Worm (Caenorhabditis elegans) whole organism, dauer: ENCODE measurements around the gene srr-4.

ENCODE experiments used
- unc-62 ChIP-seq: sonication (generic microtip); optimal IDR thresholded peaks from 2 replicates; lab custom pipeline; 2017; ENCODE audit warnings: missing biosample characterization, missing genetic modification reagents, missing genetic modification characterization

srr-4 gene

DNA sequence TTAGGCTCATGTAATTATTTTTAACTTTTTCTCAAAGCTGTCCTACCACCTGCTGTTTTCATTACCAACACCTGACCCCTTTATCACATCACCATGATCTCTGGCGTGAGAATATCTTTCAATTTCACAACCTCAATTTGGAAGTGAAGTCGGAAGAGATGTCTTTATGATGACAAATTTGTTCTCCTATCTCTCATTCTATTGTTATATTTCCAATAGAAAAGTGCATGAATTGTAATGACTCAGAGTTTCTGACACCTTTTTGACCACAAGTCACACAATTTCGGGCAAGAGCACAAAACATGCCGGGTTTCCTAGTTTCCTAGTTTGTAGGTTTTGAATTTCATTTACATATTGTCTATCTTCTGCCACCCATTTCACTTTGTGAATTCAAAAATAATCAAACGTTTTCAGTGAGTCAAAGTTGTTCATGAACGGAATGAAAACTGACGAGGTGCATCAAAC is at the start of gene srr-4:
srr-4 (plus strand) TSS at position 415 of the 465 bp plus-strand sequence.
- TF ChIP-seq unc-62, result no peak

DNA sequence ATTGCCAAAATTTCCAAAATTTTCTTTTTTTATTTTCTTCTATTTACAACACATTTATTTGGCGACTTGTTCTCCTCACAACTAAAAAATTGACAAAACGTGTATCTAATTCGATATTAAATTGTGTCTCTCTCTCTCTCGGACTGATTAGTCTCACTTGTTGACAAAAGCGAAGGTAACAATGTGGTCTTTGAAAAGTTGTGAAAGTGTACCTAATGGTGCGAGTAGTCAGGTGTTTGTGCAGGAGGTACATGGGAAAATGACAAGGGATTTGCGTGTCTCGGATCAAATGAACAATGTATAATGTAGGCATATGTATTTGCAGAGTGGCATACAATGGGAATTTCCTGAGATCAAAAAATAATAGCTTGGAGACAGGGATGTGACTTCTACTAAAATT is 49.5 kb upstream of the srr-4 start:
- no peak for TF ChIP-seq unc-62

DNA sequence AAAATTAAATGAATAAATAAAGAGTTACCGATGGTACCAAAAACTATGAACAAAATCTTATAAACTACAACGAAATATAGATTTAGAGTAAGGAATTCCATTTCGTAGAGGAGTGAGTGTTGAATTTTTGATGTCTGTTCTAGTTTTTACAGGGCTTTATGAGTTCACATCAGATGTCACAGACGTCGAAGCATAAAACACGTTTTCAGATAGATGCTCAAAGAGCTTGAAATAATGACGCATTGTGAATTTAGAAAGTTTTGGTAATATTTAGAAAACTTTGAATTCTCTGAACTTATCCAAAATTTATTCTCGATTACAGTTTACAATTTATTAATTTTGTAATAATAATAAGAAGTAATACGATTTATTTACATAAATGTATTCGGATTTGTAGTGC is 46.1 kb upstream of the srr-4 start, which contains the start of gene srsx-9:
srsx-9 (minus strand) TSS at position 101 of the 400 bp plus-strand sequence.
- TF ChIP-seq unc-62, result no peak

DNA sequence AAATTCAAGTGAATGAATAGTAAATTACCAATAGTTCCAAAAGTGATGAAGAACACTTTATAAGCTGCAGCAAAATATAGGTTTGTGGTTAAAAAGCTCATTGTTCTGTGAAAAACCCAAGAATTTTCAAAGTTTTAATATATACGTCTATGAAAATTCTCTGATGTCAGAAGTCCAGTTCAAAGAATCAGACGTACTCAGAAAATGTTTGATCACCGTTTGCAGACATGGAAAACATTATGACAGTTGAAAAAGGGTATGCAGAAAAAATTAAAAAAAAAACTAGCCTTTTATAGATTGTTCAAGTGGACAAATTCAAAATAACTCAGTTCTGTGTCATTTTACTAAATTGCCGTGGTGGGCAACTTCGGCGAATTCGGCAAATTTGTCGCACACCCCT is 44.3 kb upstream of the srr-4 start, which contains the start of gene srsx-10:
srsx-10 (minus strand) TSS at position 101 of the 400 bp plus-strand sequence.
- TF ChIP-seq unc-62, result no peak

DNA sequence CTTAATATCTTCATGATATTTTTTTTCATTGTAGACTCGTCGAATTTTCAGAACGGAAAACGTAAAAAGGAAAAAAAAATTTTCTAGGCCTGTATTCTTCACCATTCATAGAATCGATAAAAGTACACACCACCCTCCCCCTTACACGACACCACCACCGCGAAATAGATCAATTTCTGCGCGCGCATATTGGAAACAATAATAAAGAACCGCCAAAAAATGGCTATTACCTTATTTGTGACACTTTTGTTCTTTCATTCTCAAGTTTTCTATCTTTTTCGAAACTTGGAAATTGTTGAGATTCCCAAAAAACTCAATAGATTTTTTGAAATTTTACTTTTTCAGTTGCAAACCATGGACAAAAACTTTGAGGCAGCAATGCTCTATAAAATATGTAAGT is 43.9 kb upstream of the srr-4 start, which contains the start of gene F26G5.1:
F26G5.1 (plus strand) TSS at position 339 of the 400 bp plus-strand sequence.
- no peak for TF ChIP-seq unc-62

DNA sequence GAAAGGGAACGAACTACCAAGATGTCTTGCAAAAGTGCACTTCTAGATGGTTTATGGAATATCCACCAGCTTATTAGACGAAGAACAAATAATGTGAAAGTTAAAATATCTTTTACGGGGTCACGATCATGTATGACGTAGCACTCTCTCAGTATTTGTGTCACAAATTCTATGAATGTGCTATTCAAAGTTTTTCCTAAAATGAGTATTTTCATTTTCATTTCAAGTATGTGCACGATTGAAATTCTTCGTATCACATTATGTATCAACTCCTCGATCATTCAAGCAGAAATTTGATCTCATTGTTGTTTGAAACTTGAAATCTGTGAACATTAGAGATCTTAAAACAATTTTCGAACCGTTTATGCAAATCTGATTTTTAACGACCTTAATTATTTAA is 41.5 kb upstream of the srr-4 start:
- TF ChIP-seq unc-62, result no peak

DNA sequence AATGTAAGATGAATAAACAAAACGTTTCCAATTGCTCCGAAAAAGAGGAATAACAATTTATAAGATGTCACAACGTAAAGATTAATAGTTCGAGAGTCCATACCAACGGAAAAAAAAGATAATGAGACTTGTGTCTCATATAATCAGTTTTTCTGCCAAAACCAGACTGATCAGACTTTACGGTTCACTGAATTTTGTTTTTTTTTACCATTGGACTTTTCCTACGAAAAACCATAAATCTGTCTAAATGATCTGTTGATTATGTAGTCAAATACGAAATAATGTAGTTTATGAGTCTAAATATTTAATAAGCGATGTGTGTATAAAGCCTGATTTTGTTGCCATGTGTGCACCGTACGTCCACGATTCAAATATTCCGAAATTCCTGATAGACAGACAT is 40.0 kb upstream of the srr-4 start, which contains the start of gene srsx-11:
srsx-11 (minus strand) TSS at position 101 of the 400 bp plus-strand sequence.
- no peak for TF ChIP-seq unc-62

DNA sequence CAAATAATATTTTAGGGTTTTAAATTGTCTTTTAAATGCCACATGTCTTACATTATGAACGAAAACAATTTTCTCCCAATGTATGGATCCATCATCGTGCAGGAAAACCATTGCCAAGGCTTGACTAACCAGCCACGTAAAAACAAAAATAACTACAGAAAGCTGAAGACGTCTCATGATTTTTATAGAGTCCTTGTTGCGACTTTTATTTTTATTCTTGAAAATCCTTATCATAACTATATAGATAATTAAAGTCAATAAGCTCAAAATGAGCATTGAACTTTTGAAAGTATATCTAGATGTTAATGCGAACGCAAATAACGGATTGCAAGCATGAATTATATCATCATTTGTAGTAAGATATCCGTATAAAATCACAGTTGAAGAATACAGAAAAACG is 38.9 kb upstream of the srr-4 start:
- no peak for TF ChIP-seq unc-62

DNA sequence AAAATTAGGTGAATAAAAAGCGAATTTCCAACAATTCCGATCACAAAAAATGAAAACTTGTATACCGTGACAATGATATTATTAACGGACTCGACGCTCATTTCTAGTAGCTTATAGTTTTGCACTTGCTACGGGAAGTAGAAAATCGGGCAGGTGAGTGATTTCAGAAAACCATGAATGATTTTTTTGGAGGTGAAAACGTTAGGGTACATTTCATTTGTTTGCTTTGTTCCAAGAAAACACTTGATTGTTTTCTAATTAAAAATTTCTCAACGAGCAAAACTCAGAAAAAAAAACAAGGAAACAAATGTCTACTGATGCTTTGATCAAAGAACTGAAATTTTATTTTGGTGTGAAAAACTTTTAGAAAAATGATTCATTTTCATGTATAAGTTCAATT is 38.2 kb upstream of the srr-4 start, which contains the start of gene srsx-12:
srsx-12 (minus strand) TSS at position 101 of the 400 bp plus-strand sequence.
- TF ChIP-seq unc-62, result no peak

DNA sequence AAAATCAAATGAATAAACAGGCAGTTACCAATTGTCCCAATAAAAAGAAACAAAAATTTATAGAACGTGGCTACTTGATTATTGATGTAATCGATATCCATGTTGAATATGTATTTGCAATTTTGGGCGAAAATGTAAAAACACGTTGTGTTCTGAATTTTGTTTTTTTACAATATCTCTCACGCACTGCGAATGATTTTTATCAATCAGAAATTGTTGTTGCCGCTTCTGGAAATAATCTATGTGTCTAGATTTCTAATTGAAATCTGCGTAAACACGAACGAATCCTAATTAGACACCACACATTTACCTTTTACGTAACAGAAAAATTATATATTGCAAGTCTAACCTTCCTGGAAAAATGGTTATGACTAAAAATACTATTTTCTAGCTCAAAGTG is 35.9 kb upstream of the srr-4 start, which contains the start of gene srsx-13:
srsx-13 (minus strand) TSS at position 101 of the 400 bp plus-strand sequence.
- TF ChIP-seq unc-62, result no peak

DNA sequence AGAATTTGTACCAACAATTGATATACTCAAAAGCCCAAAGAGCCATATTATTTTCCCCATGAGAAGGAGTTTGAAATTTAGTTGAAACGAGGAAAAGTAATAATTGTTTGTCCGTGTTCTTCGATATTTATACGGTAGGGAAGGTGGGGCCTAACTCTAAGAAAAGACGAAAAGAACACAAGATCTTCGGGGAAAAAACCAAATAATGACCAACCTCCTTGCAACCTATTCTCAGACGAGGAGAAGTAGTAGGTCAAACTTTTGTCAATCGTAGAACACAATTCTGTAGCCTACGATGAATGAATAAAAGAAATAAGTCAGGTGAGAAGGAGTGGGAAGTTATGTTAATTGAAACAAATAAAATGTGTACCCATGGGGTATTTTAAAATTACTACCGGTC is 31.9 kb upstream of the srr-4 start, which contains the start of gene ncx-8:
ncx-8 (minus strand) TSS at position 101 of the 400 bp plus-strand sequence.
- TF ChIP-seq unc-62, result no peak

DNA sequence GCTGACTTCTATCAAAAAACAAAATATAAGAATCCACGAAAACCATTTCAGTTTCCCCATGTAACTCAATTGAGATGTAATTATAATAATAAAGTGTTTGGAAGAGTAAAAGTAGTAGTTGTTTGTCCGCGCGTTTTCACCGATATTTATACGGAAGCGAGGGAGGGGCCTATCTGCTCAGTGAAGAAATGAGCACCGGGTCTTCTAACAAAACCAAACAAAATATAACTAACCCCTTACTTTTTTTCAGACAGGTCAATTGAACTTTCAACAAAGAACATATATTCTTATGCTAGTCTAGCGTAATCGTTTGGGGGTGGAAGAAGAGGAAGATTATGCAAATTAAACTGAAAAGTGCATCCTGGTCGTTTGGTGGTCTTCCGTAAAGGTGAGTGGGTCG is 23.9 kb upstream of the srr-4 start, which contains the start of gene ncx-9:
ncx-9 (minus strand) TSS at position 101 of the 400 bp plus-strand sequence.
- no peak for TF ChIP-seq unc-62

DNA sequence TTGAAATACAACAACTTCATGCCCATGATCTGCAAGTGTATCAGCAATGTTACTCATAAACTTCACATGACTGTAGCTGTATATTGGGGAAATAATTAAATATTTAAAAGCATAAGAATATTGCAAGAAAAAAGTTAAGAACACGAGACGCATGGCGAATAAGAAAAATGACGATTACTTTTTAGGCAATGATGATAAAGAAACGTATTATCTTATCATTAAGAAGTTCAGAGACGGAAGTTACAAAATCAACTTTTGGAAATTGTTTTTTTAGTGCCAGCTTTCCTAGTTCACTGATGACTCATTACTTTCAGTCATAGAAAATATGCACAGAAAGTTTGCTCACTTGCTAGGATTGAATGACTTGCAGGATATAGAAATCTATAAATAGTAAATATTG is 18.6 kb upstream of the srr-4 start, which contains the start of gene ugt-7:
ugt-7 (minus strand) TSS at position 161 of the 400 bp plus-strand sequence.
- no peak for TF ChIP-seq unc-62

DNA sequence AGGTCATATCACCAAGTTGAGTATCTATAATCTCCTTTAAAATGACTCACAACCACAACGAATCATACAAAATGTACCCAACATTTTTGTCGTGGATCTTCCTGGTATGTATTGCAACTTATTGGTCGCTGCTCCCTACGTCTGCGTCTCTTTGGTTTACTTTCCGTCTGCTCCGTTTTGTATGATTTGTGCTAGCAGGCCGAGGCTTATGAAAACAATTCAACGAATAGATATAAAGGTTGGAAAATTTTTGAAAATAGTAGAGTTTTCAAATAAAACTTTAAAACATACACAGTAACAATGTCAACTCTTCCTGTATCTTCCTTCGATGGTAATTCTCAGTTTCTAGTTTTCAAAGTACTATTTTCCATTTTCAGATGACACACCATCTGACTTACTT is 17.6 kb upstream of the srr-4 start, which contains the start of gene srr-8:
srr-8 (plus strand) TSS at position 301 of the 400 bp plus-strand sequence.
- no peak for TF ChIP-seq unc-62

DNA sequence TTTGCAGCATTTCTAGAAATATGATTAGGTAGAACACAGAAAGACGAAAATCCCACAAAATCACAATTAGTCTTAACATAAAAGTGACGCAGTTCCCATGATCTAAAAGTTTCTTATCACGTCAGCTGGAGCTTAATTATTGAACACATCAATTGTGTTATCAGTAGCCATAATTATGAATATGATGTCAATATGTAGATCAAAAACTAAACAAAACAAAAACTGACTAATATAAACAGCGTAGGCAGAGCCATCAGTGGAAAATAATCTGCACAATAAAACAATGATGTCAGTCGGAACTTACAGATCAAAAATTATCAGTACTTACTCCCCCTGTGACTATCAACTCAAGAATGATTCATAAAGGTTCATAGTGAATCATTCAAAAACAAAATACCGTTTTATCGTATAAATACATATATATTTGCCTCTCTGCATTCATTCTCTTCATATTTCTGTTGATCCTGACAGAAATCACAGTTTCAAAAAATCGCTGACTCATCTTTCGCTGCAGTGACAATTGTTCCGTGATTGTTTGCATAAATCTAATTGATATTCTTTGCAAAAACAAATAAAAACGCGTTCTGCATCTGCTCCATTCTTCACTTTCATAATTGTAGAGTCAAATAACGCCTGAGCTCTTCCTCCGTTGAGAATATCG is 6.7 kb upstream of the srr-4 start, which contains the start of gene srr-6:
srr-6 (plus strand) TSS at position 611 of the 661 bp plus-strand sequence.
- no peak for TF ChIP-seq unc-62

DNA sequence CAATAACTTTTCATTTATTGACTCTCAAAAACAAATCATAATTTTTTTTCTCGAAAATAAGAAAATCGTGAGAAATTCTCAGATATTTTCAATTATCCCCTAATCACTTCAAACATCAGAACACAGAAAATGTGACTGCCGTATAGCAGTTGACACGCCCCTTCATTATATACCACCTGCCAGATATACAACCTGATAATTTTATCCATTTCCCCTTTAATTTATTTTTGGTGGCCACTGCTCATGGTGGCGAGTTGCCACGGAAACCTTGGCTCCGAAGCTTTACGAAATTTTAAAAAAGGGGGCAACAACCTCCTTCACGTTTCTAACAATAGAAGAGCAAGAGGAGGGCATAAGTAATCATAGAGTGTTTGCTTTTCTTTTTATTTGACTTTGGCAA is 2.3 kb upstream of the srr-4 start:
- TF ChIP-seq unc-62, result no peak

DNA sequence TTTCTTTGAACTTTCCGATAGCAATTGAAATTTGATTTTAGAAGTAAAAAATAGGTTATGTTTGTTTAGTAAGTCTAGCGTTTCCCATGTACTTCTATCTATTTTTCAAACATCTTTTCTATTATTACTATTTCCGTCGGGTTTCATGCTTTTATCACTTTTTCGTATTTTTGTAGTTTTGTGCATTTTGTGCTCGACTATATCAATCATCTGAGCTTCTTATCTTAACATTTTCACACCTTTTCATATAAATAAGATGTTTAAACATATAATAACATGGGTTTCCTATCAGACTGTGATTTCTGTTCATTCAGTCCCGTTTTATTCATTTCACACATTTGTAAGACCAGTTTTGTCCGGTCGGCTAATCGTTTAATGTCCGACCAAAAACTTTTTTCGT is 957 bp upstream of the srr-4 start:
- no peak for TF ChIP-seq unc-62

DNA sequence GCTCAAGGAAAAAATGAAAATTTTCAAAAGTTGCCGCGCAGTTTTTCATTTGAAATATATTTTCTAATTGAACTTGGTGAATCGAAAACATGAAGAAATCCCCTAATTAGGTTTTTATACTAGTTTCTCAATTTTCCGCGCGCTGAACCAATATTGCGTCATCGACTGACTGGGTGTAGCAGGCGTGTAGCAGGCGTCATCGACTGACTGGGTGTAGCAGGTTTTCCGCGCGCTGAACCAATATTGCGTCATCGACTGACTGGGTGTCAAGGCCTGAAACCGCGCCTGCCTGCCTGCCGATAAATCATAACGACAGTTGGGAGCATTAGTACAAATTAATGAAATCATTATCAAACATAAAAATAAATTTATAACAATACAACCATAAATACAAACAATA is 4.3 kb downstream of the srr-4 start:
- no peak for TF ChIP-seq unc-62
